Fruit fly (Drosophila melanogaster) whole organism, wandering third instar larva: ENCODE data around the gene siz.

ENCODE experiments used
- Abd-B ChIP-seq: fragments of >200 bp; optimal IDR thresholded peaks from 2 replicates; lab custom pipeline; 2017; ENCODE audit warnings: missing biosample characterization, missing genetic modification characterization
- CG32264 ChIP-seq: fragments of 200-800 bp; sonication (Bioruptor generic); optimal IDR thresholded peaks from 2 replicates; lab custom pipeline; 2016; ENCODE audit warnings: missing biosample characterization, missing genetic modification characterization
- CG9705 ChIP-seq: fragments of 200-800 bp; sonication (Bioruptor generic); optimal IDR thresholded peaks from 2 replicates; lab custom pipeline; 2018; ENCODE audit warnings: missing biosample characterization, mild to moderate bottlenecking, missing genetic modification characterization
- CrebA ChIP-seq: fragments of 200-800 bp; sonication (Bioruptor generic); optimal IDR thresholded peaks from 2 replicates; lab custom pipeline; 2016; ENCODE audit warnings: missing biosample characterization, mild to moderate bottlenecking, missing genetic modification characterization, borderline replicate concordance
- Dfd ChIP-seq: fragments of >200 bp; optimal IDR thresholded peaks from 2 replicates; lab custom pipeline; 2017; ENCODE audit warnings: missing biosample characterization, missing genetic modification characterization
- Dif ChIP-seq: fragments of 200-275, 200-300 bp; sonication (Bioruptor generic); optimal IDR thresholded peaks from 2 replicates; lab custom pipeline; 2018; ENCODE audit warnings: missing biosample characterization, missing genetic modification characterization; ENCODE audit not compliant: partially characterized antibody
- GATAd ChIP-seq: sonication (Bioruptor generic); optimal IDR thresholded peaks from 2 replicates; lab custom pipeline; 2016; ENCODE audit warnings: missing biosample characterization, missing genetic modification characterization
- HLH106 ChIP-seq: fragments of 200-800 bp; optimal IDR thresholded peaks from 3 replicates; lab custom pipeline; 2019; ENCODE audit warnings: missing biosample characterization, mild to moderate bottlenecking, missing genetic modification characterization, moderate library complexity
- Hnf4 ChIP-seq: fragments of 200-800 bp; sonication (Bioruptor generic); optimal IDR thresholded peaks from 2 replicates; lab custom pipeline; 2016; ENCODE audit warnings: missing biosample characterization, mild to moderate bottlenecking, missing genetic modification characterization
- Hr78 ChIP-seq: fragments of >200 bp; optimal IDR thresholded peaks from 2 replicates; lab custom pipeline; 2017; ENCODE audit warnings: missing biosample characterization, missing genetic modification characterization
- Hr83 ChIP-seq: fragments of 200-300 bp; sonication (Bioruptor generic); optimal IDR thresholded peaks from 2 replicates; lab custom pipeline; 2016; ENCODE audit warnings: missing biosample characterization, mild to moderate bottlenecking, missing genetic modification characterization, moderate library complexity; ENCODE audit not compliant: poor library complexity, severe bottlenecking
- Jra ChIP-seq: sonication (Bioruptor generic); optimal IDR thresholded peaks from 2 replicates; lab custom pipeline; 2016; ENCODE audit warnings: missing biosample characterization, missing genetic modification characterization
- Mio ChIP-seq: sonication (Bioruptor generic); optimal IDR thresholded peaks from 2 replicates; lab custom pipeline; 2016; ENCODE audit warnings: missing biosample characterization, missing genetic modification characterization
- N ChIP-seq: fragments of >200 bp; optimal IDR thresholded peaks from 2 replicates; lab custom pipeline; 2018; ENCODE audit warnings: missing biosample characterization, missing external identifiers, missing genetic modification characterization
- OdsH ChIP-seq: fragments of 200-800 bp; sonication (Bioruptor generic); optimal IDR thresholded peaks from 2 replicates; lab custom pipeline; 2016; ENCODE audit warnings: missing biosample characterization, mild to moderate bottlenecking, missing genetic modification characterization
- Rel ChIP-seq, 2 experiments: fragments of 200-800 bp; sonication (Bioruptor generic) in 1 of 2; optimal IDR thresholded peaks; 2 replicates in 1 of 2; 3 replicates in 1 of 2; lab custom pipeline; 2016 to 2019; ENCODE audit warnings: mild to moderate bottlenecking in 2 of 2, missing biosample characterization in 2 of 2, missing genetic modification characterization in 2 of 2, moderate library complexity in 1 of 2
- Sp1 ChIP-seq: fragments of 200-800 bp; sonication (Bioruptor generic); optimal IDR thresholded peaks from 3 replicates; lab custom pipeline; 2019; ENCODE audit warnings: missing biosample characterization, mild to moderate bottlenecking, missing genetic modification characterization, moderate library complexity
- Vsx2 ChIP-seq: fragments of 200-300, 225-300 bp; sonication (Bioruptor generic); optimal IDR thresholded peaks from 2 replicates; lab custom pipeline; 2018; ENCODE audit warnings: missing biosample characterization, missing genetic modification characterization; ENCODE audit not compliant: partially characterized antibody
- br ChIP-seq: fragments of 200-800 bp; sonication (Bioruptor generic); optimal IDR thresholded peaks from 2 replicates; lab custom pipeline; 2016; ENCODE audit warnings: missing biosample characterization, missing genetic modification characterization
- brk ChIP-seq: fragments of 200-800 bp; sonication (Bioruptor generic); optimal IDR thresholded peaks from 2 replicates; lab custom pipeline; 2016; ENCODE audit warnings: missing biosample characterization, mild to moderate bottlenecking, missing genetic modification characterization
- dl ChIP-seq, 2 experiments: fragments of 175-275, 200-275 bp in 1 of 2; fragments of 200-275 bp in 1 of 2; sonication (Bioruptor generic); optimal IDR thresholded peaks; lab custom pipeline; 2018; ENCODE audit warnings: mild to moderate bottlenecking in 2 of 2, missing biosample characterization in 2 of 2, missing genetic modification characterization in 2 of 2, moderate library complexity in 2 of 2; ENCODE audit not compliant: partially characterized antibody in 2 of 2, insufficient read depth in 1 of 2
- dmrt93B ChIP-seq: fragments of 200-800 bp; sonication (Bioruptor generic); optimal IDR thresholded peaks from 2 replicates; lab custom pipeline; 2018; ENCODE audit warnings: missing biosample characterization, mild to moderate bottlenecking, missing genetic modification characterization
- dsf ChIP-seq: sonication (Bioruptor generic); optimal IDR thresholded peaks from 2 replicates; lab custom pipeline; 2016; ENCODE audit warnings: missing biosample characterization, missing genetic modification characterization, borderline replicate concordance
- ey ChIP-seq: fragments of 200-800 bp; sonication (Bioruptor generic); optimal IDR thresholded peaks from 2 replicates; lab custom pipeline; 2016; ENCODE audit warnings: missing biosample characterization, missing genetic modification characterization
- foxo ChIP-seq, 2 experiments: fragments of 200-800 bp; sonication (Bioruptor generic); optimal IDR thresholded peaks; 2 replicates in 1 of 2; 3 replicates in 1 of 2; lab custom pipeline; 2016 to 2017; ENCODE audit warnings: missing biosample characterization in 2 of 2, missing genetic modification characterization in 2 of 2
- fru ChIP-seq: fragments of 200-800 bp; sonication (Bioruptor generic); optimal IDR thresholded peaks from 3 replicates; lab custom pipeline; 2016; ENCODE audit warnings: missing biosample characterization, mild to moderate bottlenecking, missing genetic modification characterization
- h ChIP-seq: fragments of 200-800 bp; sonication (Bioruptor generic); optimal IDR thresholded peaks from 3 replicates; lab custom pipeline; 2016; ENCODE audit warnings: missing biosample characterization, mild to moderate bottlenecking, missing genetic modification characterization
- jim ChIP-seq: fragments of 175-275, 200-325 bp; sonication (Bioruptor generic); optimal IDR thresholded peaks from 2 replicates; lab custom pipeline; 2016; ENCODE audit warnings: missing biosample characterization, mild to moderate bottlenecking, missing genetic modification characterization
- lola ChIP-seq: fragments of >200 bp; optimal IDR thresholded peaks from 2 replicates; lab custom pipeline; 2017; ENCODE audit warnings: missing biosample characterization, missing genetic modification characterization
- pan ChIP-seq: fragments of >200 bp; optimal IDR thresholded peaks from 2 replicates; lab custom pipeline; 2017
- psq ChIP-seq: fragments of 200-800 bp; sonication (Bioruptor generic); optimal IDR thresholded peaks from 3 replicates; lab custom pipeline; 2017; ENCODE audit warnings: missing biosample characterization, mild to moderate bottlenecking, missing genetic modification characterization, moderate library complexity
- rgr ChIP-seq: fragments of 200-800 bp; sonication (Bioruptor generic); optimal IDR thresholded peaks from 3 replicates; lab custom pipeline; 2016; ENCODE audit warnings: missing biosample characterization, mild to moderate bottlenecking, missing genetic modification characterization
- sage ChIP-seq: fragments of 200-800 bp; sonication (Bioruptor generic); optimal IDR thresholded peaks from 2 replicates; lab custom pipeline; 2016; ENCODE audit warnings: missing biosample characterization, mild to moderate bottlenecking, missing genetic modification characterization
- sv ChIP-seq: fragments of 200-800 bp; sonication (Bioruptor generic); optimal IDR thresholded peaks from 3 replicates; lab custom pipeline; 2016; ENCODE audit warnings: missing biosample characterization, missing genetic modification characterization
- tai ChIP-seq: sonication (Bioruptor generic); optimal IDR thresholded peaks from 2 replicates; lab custom pipeline; 2016; ENCODE audit warnings: missing biosample characterization, missing genetic modification characterization
- usp ChIP-seq: fragments of >200 bp; optimal IDR thresholded peaks from 2 replicates; lab custom pipeline; 2017; ENCODE audit warnings: missing biosample characterization, missing genetic modification characterization
- woc ChIP-seq: sonication (Bioruptor generic); optimal IDR thresholded peaks from 2 replicates; lab custom pipeline; 2016; ENCODE audit warnings: missing biosample characterization, mild to moderate bottlenecking, missing genetic modification characterization

The siz gene

DNA sequence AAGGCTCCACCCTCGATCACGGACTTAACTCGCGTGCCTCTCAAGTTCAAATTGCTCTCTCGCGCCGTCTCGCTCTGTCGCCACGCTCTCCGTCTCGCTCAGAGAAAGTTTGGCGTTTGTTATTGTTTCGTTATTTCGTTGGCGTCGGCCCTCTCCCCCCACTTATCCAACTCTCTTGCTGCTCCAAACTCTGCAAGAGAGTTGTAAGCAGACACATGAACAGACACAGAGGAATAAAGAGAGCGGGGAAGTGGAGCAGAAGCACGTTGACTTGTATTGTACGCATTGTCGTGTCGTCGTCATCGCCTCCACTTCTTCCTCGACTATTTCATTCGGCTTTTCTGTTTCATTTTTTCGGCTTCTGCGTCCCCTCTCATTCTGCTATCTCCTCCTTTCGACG lies 11.0 kb upstream of the siz start (continued):
- TF ChIP-seq fru (GFP tag; lab: Kevin White, UChicago) = peak; percentile 25
- TF ChIP-seq woc (GFP tag; lab: Kevin White, UChicago) = no peak
- no peak for TF ChIP-seq dsf (GFP tag; lab: Kevin White, UChicago)
- peak; percentile 23 for TF ChIP-seq Vsx2 (GFP tag; lab: Kevin White, UChicago)
- TF ChIP-seq CG32264 (GFP tag; lab: Kevin White, UChicago) = no peak
- TF ChIP-seq sv = no peak
- no peak for TF ChIP-seq Rel (GFP tag; optimal IDR thresholded peaks at IDR 0.05; lab: Kevin White, UChicago)
- TF ChIP-seq Rel (tag; optimal IDR thresholded peaks at IDR 0.05; lab: Kevin White, UChicago) = peak; percentile 36
- TF ChIP-seq Dif = peak; percentile 92
- TF ChIP-seq Hr78 (GFP tag; lab: Kevin White, UChicago) = no peak
- no peak for TF ChIP-seq N (GFP tag; lab: Kevin White, UChicago)
- peak; percentile 20 for TF ChIP-seq Jra (GFP tag; lab: Kevin White, UChicago)

DNA sequence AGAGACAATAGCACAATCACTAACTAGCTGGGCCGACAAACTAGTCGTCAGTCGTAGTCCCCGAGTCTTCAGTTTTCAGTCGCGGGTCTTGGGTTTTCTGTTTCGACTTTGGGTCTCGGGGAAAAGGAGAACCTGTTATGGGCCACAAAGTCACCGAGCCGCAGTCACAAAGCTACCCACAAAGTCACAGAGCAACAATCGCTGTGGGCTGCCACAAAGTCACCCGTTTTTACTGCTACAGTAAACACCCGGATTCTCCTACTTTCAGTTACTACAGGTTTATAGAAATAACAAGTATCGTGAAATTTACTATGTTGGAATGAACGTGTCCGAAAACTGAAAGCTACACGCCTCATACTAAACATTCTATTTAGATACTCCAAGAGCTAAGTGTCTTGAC lies 10.5 kb upstream of the siz start:
- TF ChIP-seq ey (GFP tag; lab: Kevin White, UChicago) = no peak
- TF ChIP-seq rgr (GFP tag; lab: Kevin White, UChicago) = no peak
- TF ChIP-seq tai = no peak
- no peak for TF ChIP-seq GATAd (GFP tag; lab: Kevin White, UChicago)
- no peak for TF ChIP-seq Jra (GFP tag; lab: Kevin White, UChicago)
- TF ChIP-seq CG9705 (GFP tag; lab: Kevin White, UChicago) = no peak
- no peak for TF ChIP-seq sage (GFP tag; lab: Kevin White, UChicago)
- TF ChIP-seq Sp1 = no peak
- no peak for TF ChIP-seq Dfd (GFP tag; lab: Kevin White, UChicago)
- TF ChIP-seq Vsx2 (GFP tag; lab: Kevin White, UChicago) = no peak
- no peak for TF ChIP-seq Hr78 (GFP tag; lab: Kevin White, UChicago)
- TF ChIP-seq h (GFP tag; lab: Kevin White, UChicago) = no peak

DNA sequence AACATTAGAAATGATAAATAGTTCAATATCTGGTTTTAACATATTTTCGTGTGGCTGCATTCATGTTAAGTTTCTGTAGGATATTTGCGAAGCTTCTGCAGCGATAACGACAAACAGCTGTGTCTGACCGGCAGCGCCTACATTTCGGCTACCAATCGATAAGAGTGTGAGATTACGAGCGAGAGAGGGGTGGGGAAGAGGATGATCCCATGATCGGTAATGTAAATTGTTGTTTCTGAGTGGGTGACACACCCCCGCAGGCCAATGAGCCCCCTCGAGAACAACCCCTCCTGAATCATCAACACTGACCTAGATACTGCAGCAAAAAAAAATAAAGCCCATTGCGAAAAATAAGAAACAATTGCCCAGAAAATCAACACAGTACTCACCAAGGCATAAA lies 9.8 kb upstream of the siz start:
- TF ChIP-seq HLH106 (tag; lab: Kevin White, UChicago) (no peak), N (GFP tag; lab: Kevin White, UChicago) (no peak), dsf (GFP tag; lab: Kevin White, UChicago) (no peak), tai (no peak), h (GFP tag; lab: Kevin White, UChicago) (no peak), Vsx2 (GFP tag; lab: Kevin White, UChicago) (no peak), pan (no peak), jim (no peak), Abd-B (no peak), Mio (GFP tag; lab: Kevin White, UChicago) (no peak), CrebA (no peak)

DNA sequence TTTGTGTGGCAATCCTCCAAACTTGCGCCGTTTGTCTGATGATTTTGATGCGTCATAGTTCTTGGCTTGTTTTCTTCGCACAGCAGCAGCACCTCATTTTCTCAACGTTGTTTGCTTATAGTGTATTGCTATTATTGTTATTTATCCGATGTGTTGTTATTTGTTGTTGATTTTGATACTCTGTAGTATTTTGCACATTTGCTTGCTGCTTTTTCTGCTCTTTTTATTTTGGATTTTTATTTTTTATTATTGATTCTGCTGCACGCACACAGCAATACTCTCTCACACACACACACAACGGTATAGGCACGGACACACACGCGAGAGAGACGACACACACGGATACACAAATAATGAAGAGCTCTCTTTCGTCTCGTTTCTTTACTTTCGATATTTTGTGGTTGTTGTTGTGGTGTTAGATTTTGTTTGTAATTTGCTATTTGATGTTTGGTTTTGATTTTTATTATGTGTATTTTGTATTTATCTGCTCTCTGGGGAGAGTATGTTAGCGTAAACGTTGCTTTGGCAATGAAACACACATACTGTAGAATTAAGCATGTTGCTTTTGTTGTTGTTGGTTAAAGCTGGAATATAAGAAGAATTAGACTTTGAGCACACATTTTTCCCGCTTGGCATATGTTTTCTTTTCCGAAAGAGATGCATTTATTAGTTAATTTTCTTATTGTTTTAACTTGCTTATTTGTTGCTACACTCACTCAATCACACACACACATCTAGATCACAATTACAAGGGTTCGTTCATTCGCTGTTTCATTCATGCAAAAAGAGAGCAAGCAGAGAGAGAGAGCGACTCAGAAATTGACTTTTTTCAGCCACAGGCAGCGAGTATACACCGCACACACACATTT lies 9.1 kb upstream of the siz start:
- TF ChIP-seq foxo (GFP tag; optimal IDR thresholded peaks at IDR 0.05; lab: Kevin White, UChicago) (no peak), jim (peak; percentile 13), ey (GFP tag; lab: Kevin White, UChicago) (no peak), Vsx2 (GFP tag; lab: Kevin White, UChicago) (no peak), Hnf4 (no peak), dl (GFP tag; optimal IDR thresholded peaks at IDR 0.05; lab: Kevin White, UChicago; ENCODE audit: insufficient read depth in 1 of 2, partially characterized antibody in 2 of 2) (peak; percentile 39 to 84), woc (GFP tag; lab: Kevin White, UChicago) (no peak), Hr78 (GFP tag; lab: Kevin White, UChicago) (no peak), tai (no peak), GATAd (GFP tag; lab: Kevin White, UChicago) (no peak), fru (GFP tag; lab: Kevin White, UChicago) (no peak), dmrt93B (GFP tag; lab: Kevin White, UChicago) (no peak), Abd-B (no peak), Sp1 (peak; percentile 44), Mio (GFP tag; lab: Kevin White, UChicago) (no peak), HLH106 (tag; lab: Kevin White, UChicago) (no peak), lola (GFP tag; lab: Kevin White, UChicago) (no peak), CG32264 (GFP tag; lab: Kevin White, UChicago) (peak; percentile 15), br (GFP tag; lab: Kevin White, UChicago) (no peak), usp (GFP tag; lab: Kevin White, UChicago) (no peak), Dfd (GFP tag; lab: Kevin White, UChicago) (no peak), CrebA (no peak), OdsH (GFP tag; lab: Kevin White, UChicago) (peak; percentile 23), Hr83 (GFP tag; lab: Kevin White, UChicago) (no peak), h (GFP tag; lab: Kevin White, UChicago) (peak; percentile 4), psq (peak; percentile 31), N (GFP tag; lab: Kevin White, UChicago) (no peak), sage (GFP tag; lab: Kevin White, UChicago) (peak; percentile 37), dsf (GFP tag; lab: Kevin White, UChicago) (no peak), Dif (peak; percentile 89), Rel (GFP tag; optimal IDR thresholded peaks at IDR 0.05; lab: Kevin White, UChicago) (no peak), Rel (tag; optimal IDR thresholded peaks at IDR 0.05; lab: Kevin White, UChicago) (peak; percentile 27), brk (GFP tag; lab: Kevin White, UChicago) (no peak), pan (no peak)
